Fruit fly (Drosophila melanogaster) S2 (cell line): Measurements from ENCODE around the gene CG46427.

Experiments used
- CG8478 ChIP-seq: fragments of >200 bp; optimal IDR thresholded peaks from 2 replicates; lab custom pipeline; 2018
- CTCF ChIP-seq, 2 experiments: fragments of >200 bp; optimal IDR thresholded peaks; 2 replicates each; lab custom pipeline; 2018

- TF ChIP-seq CTCF (optimal IDR thresholded peaks at IDR 0.05; lab: Kevin White, UChicago) (no peak), CG8478 (lab: Kevin White, UChicago) (no peak)
Observed at dm6 chr3R:12449617-12450242, 10.8 kb upstream of the CG46427 start.
